Fruit fly (Drosophila melanogaster) whole organism, prepupa: ENCODE data around the gene CG32669.
A peak's percentile ranks its signal among the peaks of the same experiment; 100 is the strongest.

ENCODE experiments used
- CG32006 ChIP-seq: fragments of 200-800 bp; sonication (Bioruptor generic); optimal IDR thresholded peaks from 3 replicates; lab custom pipeline; 2017; ENCODE audit warnings: missing biosample characterization, mild to moderate bottlenecking, missing genetic modification characterization
- CG7368 ChIP-seq: fragments of 200-800 bp; sonication (Bioruptor generic); optimal IDR thresholded peaks from 3 replicates; lab custom pipeline; 2016; ENCODE audit warnings: missing biosample characterization, missing genetic modification characterization
- Ets96B ChIP-seq: fragments of 200-800 bp; optimal IDR thresholded peaks from 2 replicates; lab custom pipeline; 2019; ENCODE audit warnings: missing biosample characterization, mild to moderate bottlenecking, missing genetic modification characterization, moderate library complexity
- Gug ChIP-seq: fragments of 200-800 bp; sonication (Bioruptor generic); IDR thresholded peaks from 2 replicates; pipeline ENCODE4 v1.3.6; 2022; ENCODE audit warnings: missing biosample characterization, missing genetic modification characterization
- Lpt ChIP-seq: fragments of 200-800 bp; sonication (Bioruptor generic); optimal IDR thresholded peaks from 3 replicates; lab custom pipeline; 2016; ENCODE audit warnings: missing biosample characterization, missing genetic modification characterization
- Sox15 ChIP-seq: fragments of 200-800 bp; sonication (Bioruptor generic); optimal IDR thresholded peaks from 3 replicates; lab custom pipeline; 2016; ENCODE audit warnings: missing biosample characterization, missing genetic modification characterization
- eg ChIP-seq: fragments of 200-800 bp; sonication (Bioruptor generic); IDR thresholded peaks from 3 replicates; pipeline ENCODE4 v1.3.6; 2022; ENCODE audit warnings: missing biosample characterization, missing genetic modification characterization

DNA sequence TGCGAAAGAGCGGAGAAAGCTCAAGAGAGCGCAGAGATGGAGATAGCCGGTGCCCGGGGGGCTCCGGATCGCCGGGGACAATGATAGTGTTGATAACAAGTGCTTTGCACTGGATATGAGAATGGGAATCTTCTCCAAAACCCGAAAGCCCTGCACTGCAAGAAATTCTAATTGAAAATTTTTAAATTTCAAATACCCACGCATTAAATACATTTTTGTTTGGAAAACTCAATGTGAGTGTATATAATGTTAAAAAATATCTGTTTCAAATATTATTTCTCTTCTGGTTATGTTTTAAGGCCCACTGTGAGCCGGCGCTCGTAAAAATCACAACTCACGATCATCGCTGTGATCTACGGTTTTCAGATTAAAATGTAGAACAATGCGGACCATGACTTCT is 48.3 kb upstream of the CG32669 start:
- TF ChIP-seq CG32006 (GFP tag; lab: Kevin White, UChicago) (peak; percentile 27), Ets96B (tag; lab: Kevin White, UChicago) (peak; percentile 21), Sox15 (GFP tag; lab: Kevin White, UChicago) (no peak), Gug (GFP tag; lab: Robert Waterston, UW) (no peak), Lpt (GFP tag; lab: Kevin White, UChicago) (no peak), eg (GFP tag; lab: Robert Waterston, UW) (peak; percentile 38; the same call in 1 of the 3 replicates), CG7368 (GFP tag; lab: Kevin White, UChicago) (no peak)
